Worm (Caenorhabditis elegans) whole organism, L4 larva: ENCODE measurements around the gene C16C10.4.

ENCODE experiments used
- F10B5.3 ChIP-seq: sonication (generic microtip); optimal IDR thresholded peaks from 2 replicates; lab custom pipeline; 2016; ENCODE audit warnings: mild to moderate bottlenecking, missing genetic modification characterization, missing compliant biosample characterization
- F49E8.2 ChIP-seq: sonication (generic microtip); optimal IDR thresholded peaks from 2 replicates; lab custom pipeline; 2016; ENCODE audit warnings: missing compliant biosample characterization, mild to moderate bottlenecking, missing genetic modification characterization, borderline replicate concordance
- T20F7.1 ChIP-seq: fragments of 200-800 bp; sonication (Bioruptor generic); optimal IDR thresholded peaks from 2 replicates; lab custom pipeline; 2018; ENCODE audit warnings: mild to moderate bottlenecking, missing genetic modification characterization, missing compliant biosample characterization
- T26A8.4 ChIP-seq: fragments of 200-800 bp; sonication (Bioruptor generic); IDR thresholded peaks from 2 replicates; pipeline ENCODE4 v1.3.6; 2022; ENCODE audit warnings: missing genetic modification characterization, missing compliant biosample characterization
- Y105C5A.15 ChIP-seq: fragments of 200-800 bp; sonication (Bioruptor generic); IDR thresholded peaks from 2 replicates; pipeline ENCODE4 v1.3.6; 2022; ENCODE audit warnings: missing genetic modification characterization, missing compliant biosample characterization
- Y48G9A.11 ChIP-seq: fragments of 200-800 bp; sonication (Bioruptor generic); IDR thresholded peaks from 2 replicates; pipeline ENCODE4 v1.3.6; 2022; ENCODE audit warnings: missing genetic modification reagents, missing genetic modification characterization, missing compliant biosample characterization
- Y5F2A.4 ChIP-seq: fragments of 200-800 bp; sonication (Bioruptor generic); optimal IDR thresholded peaks from 2 replicates; lab custom pipeline; 2018; ENCODE audit warnings: mild to moderate bottlenecking, missing genetic modification characterization, missing compliant biosample characterization
- ZK337.2 ChIP-seq: fragments of 200-800 bp; sonication (Bioruptor generic); IDR thresholded peaks from 2 replicates; pipeline ENCODE4 v1.3.6; 2022; ENCODE audit warnings: missing genetic modification reagents, missing genetic modification characterization, missing compliant biosample characterization
- ZK546.5 ChIP-seq, 2 experiments: sonication (generic microtip); optimal IDR thresholded peaks; 2 replicates each; lab custom pipeline; 2017; ENCODE audit warnings: missing biosample characterization in 2 of 2, missing genetic modification characterization in 2 of 2
- arid-1 ChIP-seq: fragments of 200-800 bp; sonication (Bioruptor generic); conservative IDR thresholded peaks from 2 replicates; pipeline ENCODE4 v1.3.6; 2022; ENCODE audit warnings: missing genetic modification reagents, missing genetic modification characterization, missing compliant biosample characterization
- ceh-62 ChIP-seq: sonication (generic microtip); optimal IDR thresholded peaks from 2 replicates; lab custom pipeline; 2017; ENCODE audit warnings: missing biosample characterization, missing genetic modification characterization
- ceh-82 ChIP-seq: sonication (generic microtip); optimal IDR thresholded peaks from 2 replicates; lab custom pipeline; 2017; ENCODE audit warnings: missing biosample characterization, missing genetic modification characterization
- cey-2 ChIP-seq: sonication (generic microtip); optimal IDR thresholded peaks from 3 replicates; lab custom pipeline; 2017; ENCODE audit warnings: missing genetic modification characterization, mild to moderate bottlenecking, missing compliant biosample characterization, antibody characterized with exemption, borderline replicate concordance; ENCODE audit not compliant: insufficient read depth
- daf-12 ChIP-seq: fragments of 150-350 bp; optimal IDR thresholded peaks from 2 replicates; lab custom pipeline; 2014; ENCODE audit warnings: missing biosample characterization, missing genetic modification reagents, missing genetic modification characterization
- daf-8 ChIP-seq: fragments of 200-800 bp; sonication (Bioruptor generic); IDR thresholded peaks from 2 replicates; pipeline ENCODE4 v1.3.6; 2022; ENCODE audit warnings: missing genetic modification characterization, missing compliant biosample characterization
- dmd-8 ChIP-seq: fragments of 200-800 bp; sonication (Bioruptor generic); IDR thresholded peaks from 2 replicates; pipeline ENCODE4 v1.3.6; 2022; ENCODE audit warnings: missing genetic modification characterization, missing compliant biosample characterization
- dmd-9 ChIP-seq: fragments of 200-800 bp; sonication (Bioruptor generic); IDR thresholded peaks from 2 replicates; pipeline ENCODE4 v1.3.6; 2022; ENCODE audit warnings: missing genetic modification reagents, missing genetic modification characterization, missing compliant biosample characterization
- duxl-1 ChIP-seq: sonication (generic microtip); optimal IDR thresholded peaks from 2 replicates; lab custom pipeline; 2016; ENCODE audit warnings: mild to moderate bottlenecking, missing genetic modification characterization, moderate library complexity, missing compliant biosample characterization; ENCODE audit not compliant: poor library complexity
- egl-27 ChIP-seq: sonication (generic microtip); optimal IDR thresholded peaks from 3 replicates; lab custom pipeline; 2017; ENCODE audit warnings: missing biosample characterization, missing genetic modification reagents, missing genetic modification characterization
- fos-1 ChIP-seq: fragments of 150-350 bp; optimal IDR thresholded peaks from 2 replicates; lab custom pipeline; 2014; ENCODE audit warnings: missing biosample characterization, missing genetic modification characterization
- gei-8 ChIP-seq: fragments of 200-800 bp; sonication (Bioruptor generic); optimal IDR thresholded peaks from 2 replicates; lab custom pipeline; 2018; ENCODE audit warnings: mild to moderate bottlenecking, missing genetic modification characterization, missing compliant biosample characterization
- hif-1 ChIP-seq, 2 experiments: sonication (generic microtip); optimal IDR thresholded peaks; 2 replicates each; lab custom pipeline; 2016 to 2017; ENCODE audit warnings: missing compliant biosample characterization in 2 of 2, missing genetic modification characterization in 2 of 2, missing genetic modification reagents in 2 of 2, missing genotype in 2 of 2, mild to moderate bottlenecking in 1 of 2
- hlh-30 ChIP-seq: sonication (generic microtip); optimal IDR thresholded peaks from 2 replicates; lab custom pipeline; 2017; ENCODE audit warnings: antibody characterized with exemption, mild to moderate bottlenecking, missing genetic modification characterization, missing compliant biosample characterization; ENCODE audit not compliant: insufficient read depth
- hmg-1.1 ChIP-seq: fragments of 200-800 bp; sonication (Bioruptor generic); IDR thresholded peaks from 2 replicates; pipeline ENCODE4 v1.3.6; 2022; ENCODE audit warnings: missing genetic modification reagents, missing genetic modification characterization, missing compliant biosample characterization
- jun-1 ChIP-seq: fragments of 150-350 bp; optimal IDR thresholded peaks from 2 replicates; lab custom pipeline; 2014; ENCODE audit warnings: missing biosample characterization, missing genetic modification reagents, missing genetic modification characterization
- lim-7 ChIP-seq: fragments of 200-800 bp; sonication (Bioruptor generic); IDR thresholded peaks from 2 replicates; pipeline ENCODE4 v1.3.6; 2022; ENCODE audit warnings: missing genetic modification characterization, missing compliant biosample characterization
- lin-13 ChIP-seq: fragments of 150-350 bp; optimal IDR thresholded peaks from 2 replicates; lab custom pipeline; 2014; ENCODE audit warnings: missing biosample characterization, missing genetic modification reagents, missing genetic modification characterization
- lsy-2 ChIP-seq, 2 experiments: fragments of 150-350 bp in 1 of 2; sonication (generic microtip) in 1 of 2; optimal IDR thresholded peaks; 2 replicates each; lab custom pipeline; 2014 to 2017; ENCODE audit warnings: missing biosample characterization in 2 of 2, missing genetic modification characterization in 2 of 2
- madf-5 ChIP-seq, 2 experiments: fragments of 200-800 bp; sonication (Bioruptor generic); IDR thresholded peaks; 2 replicates each; pipeline ENCODE4 v1.3.6; 2022; ENCODE audit warnings: missing compliant biosample characterization in 2 of 2, missing genetic modification characterization in 2 of 2
- mdt-29 ChIP-seq: fragments of 200-800 bp; sonication (Bioruptor generic); IDR thresholded peaks from 2 replicates; pipeline ENCODE4 v1.3.6; 2022; ENCODE audit warnings: missing genetic modification reagents, missing genetic modification characterization, missing compliant biosample characterization
- mep-1 ChIP-seq: fragments of 150-350 bp; sonication (generic microtip); optimal IDR thresholded peaks from 3 replicates; lab custom pipeline; 2014; ENCODE audit warnings: missing biosample characterization, missing genetic modification characterization
- nhr-10 ChIP-seq: fragments of 150-350 bp; optimal IDR thresholded peaks from 2 replicates; lab custom pipeline; 2014; ENCODE audit warnings: missing biosample characterization, missing genetic modification characterization
- nhr-11 ChIP-seq: fragments of 150-350 bp; optimal IDR thresholded peaks from 2 replicates; lab custom pipeline; 2014; ENCODE audit warnings: missing biosample characterization, missing genetic modification characterization
- nhr-237 ChIP-seq: sonication (generic microtip); optimal IDR thresholded peaks from 2 replicates; lab custom pipeline; 2017; ENCODE audit warnings: missing biosample characterization, missing genetic modification characterization
- nhr-42 ChIP-seq: fragments of 200-800 bp; sonication (Bioruptor generic); IDR thresholded peaks from 2 replicates; pipeline ENCODE4 v1.3.6; 2022; ENCODE audit warnings: missing genetic modification characterization, missing compliant biosample characterization
- nhr-48 ChIP-seq: sonication (generic microtip); optimal IDR thresholded peaks from 2 replicates; lab custom pipeline; 2016; ENCODE audit warnings: mild to moderate bottlenecking, missing genetic modification characterization, missing compliant biosample characterization
- nhr-76 ChIP-seq: fragments of 150-350 bp; optimal IDR thresholded peaks from 2 replicates; lab custom pipeline; 2014; ENCODE audit warnings: missing biosample characterization, missing genetic modification characterization
- nhr-77 ChIP-seq: fragments of 150-350 bp; optimal IDR thresholded peaks from 2 replicates; lab custom pipeline; 2014; ENCODE audit warnings: missing biosample characterization, missing genetic modification characterization
- pqm-1 ChIP-seq: sonication (generic microtip); optimal IDR thresholded peaks from 2 replicates; lab custom pipeline; 2017; ENCODE audit warnings: missing biosample characterization, missing genetic modification characterization
- rbr-2 ChIP-seq: sonication (generic microtip); optimal IDR thresholded peaks from 2 replicates; lab custom pipeline; 2016; ENCODE audit warnings: missing genotype, missing genetic modification characterization, missing compliant biosample characterization
- saeg-2 ChIP-seq: fragments of 200-800 bp; sonication (Bioruptor generic); IDR thresholded peaks from 2 replicates; pipeline ENCODE4 v1.3.6; 2022; ENCODE audit warnings: missing genetic modification reagents, missing genetic modification characterization, missing compliant biosample characterization
- sdz-12 ChIP-seq: fragments of 200-800 bp; sonication (Bioruptor generic); optimal IDR thresholded peaks from 2 replicates; lab custom pipeline; 2018; ENCODE audit warnings: mild to moderate bottlenecking, missing genetic modification characterization, missing compliant biosample characterization
- set-16 ChIP-seq: fragments of 200-800 bp; sonication (Bioruptor generic); IDR thresholded peaks from 2 replicates; pipeline ENCODE4 v1.3.6; 2022; ENCODE audit warnings: missing genetic modification reagents, missing genetic modification characterization, missing compliant biosample characterization
- snpc-1.2 ChIP-seq: fragments of 200-800 bp; sonication (Bioruptor generic); IDR thresholded peaks from 2 replicates; pipeline ENCODE4 v1.3.6; 2022; ENCODE audit warnings: missing genetic modification reagents, missing genetic modification characterization, missing compliant biosample characterization
- tra-1 ChIP-seq: fragments of 200-800 bp; sonication (Bioruptor generic); IDR thresholded peaks from 2 replicates; pipeline ENCODE4 v1.3.6; 2022; ENCODE audit warnings: missing genetic modification reagents, missing genetic modification characterization, missing compliant biosample characterization
- unc-130 ChIP-seq: sonication (generic microtip); optimal IDR thresholded peaks from 2 replicates; lab custom pipeline; 2016; ENCODE audit warnings: missing genetic modification reagents, missing genetic modification characterization, missing compliant biosample characterization
- unc-39 ChIP-seq: sonication (generic microtip); optimal IDR thresholded peaks from 2 replicates; lab custom pipeline; 2017; ENCODE audit warnings: missing biosample characterization, missing genetic modification characterization
- unc-62 ChIP-seq, 3 experiments: fragments of 150-350 bp in 1 of 3; sonication (generic microtip); optimal IDR thresholded peaks in 2 of 3; peaks in 1 of 3; 1 replicate in 1 of 3; 2 replicates in 2 of 3; lab custom pipeline; 2014 to 2017; ENCODE audit warnings: missing biosample characterization in 3 of 3, missing genetic modification characterization in 3 of 3, missing genetic modification reagents in 3 of 3, missing genotype in 1 of 3
- zfp-3 ChIP-seq: fragments of 200-800 bp; sonication (Bioruptor generic); conservative IDR thresholded peaks from 2 replicates; pipeline ENCODE4 v1.3.6; 2022; ENCODE audit warnings: missing genetic modification reagents, missing genetic modification characterization, missing compliant biosample characterization
- ztf-11 ChIP-seq: fragments of 150-350 bp; optimal IDR thresholded peaks from 2 replicates; lab custom pipeline; 2014; ENCODE audit warnings: missing biosample characterization, missing genetic modification characterization

The C16C10.4 gene

DNA sequence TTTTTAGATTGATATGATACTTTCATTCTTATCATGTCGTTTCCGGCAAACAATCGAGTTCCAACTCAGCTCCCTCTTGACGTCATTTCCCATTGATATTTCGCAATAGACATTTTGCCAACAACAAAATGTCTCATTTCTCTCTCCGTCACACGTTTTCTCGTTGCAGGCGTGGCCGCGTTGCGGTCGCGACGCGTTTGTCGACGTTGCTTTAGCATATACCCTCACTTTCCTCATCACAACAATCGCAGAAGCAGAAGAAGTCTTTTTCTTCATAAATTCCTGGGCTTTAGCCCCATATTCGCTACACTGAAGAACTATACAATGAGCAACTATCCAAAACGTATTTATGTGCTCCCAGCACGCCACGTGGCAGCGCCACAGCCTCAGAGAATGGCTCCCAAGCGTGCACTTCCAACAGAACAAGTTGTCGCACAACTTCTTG, 22.5 kb downstream of the C16C10.4 start, which contains the start of gene xbp-1 (continued):
- TF ChIP-seq ZK546.5 (tag; optimal IDR thresholded peaks at IDR 0.05; lab: Kevin White, UChicago) (no peak), dmd-9 (GFP tag; lab: Robert Waterston, UW) (peak; percentile 63; the same call in 1 of the 2 replicates), arid-1 (no peak), tra-1 (GFP tag; lab: Robert Waterston, UW) (peak; percentile 81), snpc-1.2 (GFP tag; lab: Robert Waterston, UW) (0 out of 2 replicates have a peak, but pooled peaks have one; percentile 23), cey-2 (tag; lab: Kevin White, UChicago) (no peak), madf-5 (GFP tag; IDR thresholded peaks at IDR 0.05; lab: Robert Waterston, UW) (no peak), T20F7.1 (GFP tag; lab: Kevin White, UChicago) (peak; percentile 88), nhr-76 (no peak), duxl-1 (tag; lab: Kevin White, UChicago) (peak; percentile 4), nhr-11 (tag; lab: Kevin White, UChicago) (peak; percentile 96), daf-12 (no peak), ceh-62 (tag; lab: Kevin White, UChicago) (no peak), set-16 (GFP tag; lab: Robert Waterston, UW) (peak; percentile 39), lsy-2 (tag; optimal IDR thresholded peaks at IDR 0.05; lab: Kevin White, UChicago) (peak; percentile 82 to 94), pqm-1 (tag; lab: Kevin White, UChicago) (peak; percentile 95), nhr-77 (tag; lab: Kevin White, UChicago) (peak; percentile 91), ZK337.2 (GFP tag; lab: Robert Waterston, UW) (0 out of 2 replicates have a peak, but pooled peaks have one; percentile 23), ztf-11 (tag; lab: Kevin White, UChicago) (no peak), unc-39 (tag; lab: Kevin White, UChicago) (no peak), zfp-3 (peak; percentile 84), nhr-42 (GFP tag; lab: Robert Waterston, UW) (0 out of 2 replicates have a peak, but pooled peaks have one; percentile 64), nhr-48 (tag; lab: Kevin White, UChicago) (peak; percentile 82), nhr-10 (tag; lab: Kevin White, UChicago) (peak; percentile 76), Y105C5A.15 (GFP tag; lab: Robert Waterston, UW) (no peak), mep-1 (tag; lab: Kevin White, UChicago) (peak; percentile 92), nhr-237 (no peak), T26A8.4 (GFP tag; lab: Robert Waterston, UW) (peak; percentile 58), F10B5.3 (tag; lab: Kevin White, UChicago) (no peak), sdz-12 (GFP tag; lab: Kevin White, UChicago) (peak; percentile 50), dmd-8 (GFP tag; lab: Robert Waterston, UW) (no peak), Y5F2A.4 (no peak), unc-62 (GFP tag; optimal IDR thresholded peaks at IDR 0.05 in 1 of 2; lab: Kevin White, UChicago) (peak in 1 of 2 experiments; percentile 86), unc-62 (tag; optimal IDR thresholded peaks at IDR 0.05; lab: Kevin White, UChicago) (no peak), hmg-1.1 (GFP tag; lab: Robert Waterston, UW) (peak; percentile 75), hlh-30 (peak; percentile 94), saeg-2 (no peak; the same call in 1 of the 2 replicates), gei-8 (GFP tag; lab: Kevin White, UChicago) (no peak), mdt-29 (GFP tag; lab: Robert Waterston, UW) (peak; percentile 49; the same call in 1 of the 2 replicates), Y48G9A.11 (GFP tag; lab: Robert Waterston, UW) (no peak), lin-13 (GFP tag; lab: Kevin White, UChicago) (peak; percentile 94), unc-130 (no peak), daf-8 (GFP tag; lab: Robert Waterston, UW) (no peak), jun-1 (tag; lab: Kevin White, UChicago) (peak; percentile 93), ceh-82 (tag; lab: Kevin White, UChicago) (no peak), F49E8.2 (tag; lab: Kevin White, UChicago) (no peak), lim-7 (GFP tag; lab: Robert Waterston, UW) (no peak), egl-27 (tag; lab: Kevin White, UChicago) (peak; percentile 5), rbr-2 (tag; lab: Kevin White, UChicago) (peak; percentile 92), fos-1 (tag; lab: Kevin White, UChicago) (no peak), hif-1 (tag; optimal IDR thresholded peaks at IDR 0.05; lab: Kevin White, UChicago) (peak; percentile 51 to 87)
